Fruit fly (Drosophila melanogaster) whole organism, embryonic: ENCODE results near the gene spd-2.
A peak's percentile ranks its signal among the peaks of the same experiment; 100 is the strongest.

ENCODE experiments used
- BEAF-32 ChIP-seq: fragments of 200-800 bp; sonication (Bioruptor generic); optimal IDR thresholded peaks from 3 replicates; lab custom pipeline; 2017; ENCODE audit warnings: missing biosample characterization, missing genetic modification characterization, mild to moderate bottlenecking, moderate library complexity, missing genetic modification reagents
- CG10543 ChIP-seq: fragments of 200-800 bp; sonication (Bioruptor generic); optimal IDR thresholded peaks from 3 replicates; lab custom pipeline; 2017; ENCODE audit warnings: missing biosample characterization, mild to moderate bottlenecking, missing genetic modification characterization, moderate library complexity
- CG10959 ChIP-seq: fragments of 200-800 bp; sonication (Bioruptor generic); IDR thresholded peaks from 2 replicates; pipeline ENCODE4 v1.3.6; 2022; ENCODE audit warnings: missing biosample characterization, missing genetic modification characterization
- CG11456 ChIP-seq: fragments of 200-800 bp; sonication (Bioruptor generic); IDR thresholded peaks from 3 replicates; pipeline ENCODE4 v1.3.6; 2022; ENCODE audit warnings: missing biosample characterization, missing genetic modification characterization
- CG11560 ChIP-seq: fragments of 200-800 bp; sonication (Bioruptor generic); IDR thresholded peaks from 3 replicates; pipeline ENCODE4 v1.3.6; 2022; ENCODE audit warnings: missing biosample characterization, missing genetic modification characterization
- CG12769 ChIP-seq: fragments of 200-800 bp; sonication (Bioruptor generic); optimal IDR thresholded peaks from 2 replicates; lab custom pipeline; 2019; ENCODE audit warnings: missing biosample characterization, mild to moderate bottlenecking, missing genetic modification characterization, moderate library complexity
- CG14667 ChIP-seq: fragments of 200-800 bp; sonication (Bioruptor generic); IDR thresholded peaks from 2 replicates; pipeline ENCODE4 v1.3.6; 2022; ENCODE audit warnings: missing biosample characterization, missing genetic modification characterization
- CG15011 ChIP-seq: fragments of 200-800 bp; sonication (Bioruptor generic); optimal IDR thresholded peaks from 3 replicates; lab custom pipeline; 2018; ENCODE audit warnings: missing biosample characterization, mild to moderate bottlenecking, missing genetic modification characterization
- CG16813 ChIP-seq: fragments of 200-800 bp; sonication (Bioruptor generic); IDR thresholded peaks from 3 replicates; pipeline ENCODE4 v1.3.6; 2022; ENCODE audit warnings: missing biosample characterization, missing genetic modification characterization; ENCODE audit not compliant: partially characterized antibody
- CG16815 ChIP-seq: fragments of 200-800 bp; sonication (Bioruptor generic); optimal IDR thresholded peaks from 3 replicates; lab custom pipeline; 2017; ENCODE audit warnings: missing biosample characterization, mild to moderate bottlenecking, missing genetic modification characterization
- CG17385 ChIP-seq: fragments of 200-800 bp; sonication (Bioruptor generic); optimal IDR thresholded peaks from 3 replicates; lab custom pipeline; 2018; ENCODE audit warnings: missing biosample characterization, mild to moderate bottlenecking, missing genetic modification characterization
- CG17802 ChIP-seq: fragments of 200-800 bp; sonication (Bioruptor generic); optimal IDR thresholded peaks from 2 replicates; lab custom pipeline; 2018; ENCODE audit warnings: missing biosample characterization, mild to moderate bottlenecking, missing genetic modification characterization, moderate library complexity
- CG17829 ChIP-seq: fragments of 200-800 bp; optimal IDR thresholded peaks from 2 replicates; lab custom pipeline; 2019; ENCODE audit warnings: missing biosample characterization, mild to moderate bottlenecking, missing genetic modification characterization, moderate library complexity
- CG3838 ChIP-seq: fragments of 200-800 bp; sonication (Bioruptor generic); optimal IDR thresholded peaks from 3 replicates; lab custom pipeline; 2016; ENCODE audit warnings: missing biosample characterization, missing genetic modification characterization
- CG6683 ChIP-seq: fragments of 200-800 bp; sonication (Bioruptor generic); optimal IDR thresholded peaks from 2 replicates; lab custom pipeline; 2017; ENCODE audit warnings: missing biosample characterization, mild to moderate bottlenecking, missing genetic modification characterization, missing genetic modification reagents
- CG6854 ChIP-seq: fragments of 200-800 bp; sonication (Bioruptor generic); optimal IDR thresholded peaks from 3 replicates; lab custom pipeline; 2017; ENCODE audit warnings: missing biosample characterization, mild to moderate bottlenecking, missing genetic modification characterization
- CG7839 ChIP-seq: fragments of 200-800 bp; sonication (Bioruptor generic); optimal IDR thresholded peaks from 3 replicates; lab custom pipeline; 2018; ENCODE audit warnings: missing biosample characterization, mild to moderate bottlenecking, missing genetic modification characterization, moderate library complexity
- CG8290 ChIP-seq, 3 experiments: fragments of 200-800 bp; sonication (Bioruptor generic); optimal IDR thresholded peaks; 2 replicates each; lab custom pipeline; 2016 to 2019; ENCODE audit warnings: missing biosample characterization in 3 of 3, missing genetic modification characterization in 3 of 3, mild to moderate bottlenecking in 2 of 3, moderate library complexity in 1 of 3
- CG8388 ChIP-seq: fragments of 200-800 bp; sonication (Bioruptor generic); optimal IDR thresholded peaks from 2 replicates; lab custom pipeline; 2019; ENCODE audit warnings: missing biosample characterization, mild to moderate bottlenecking, missing genetic modification characterization, moderate library complexity
- CG9215 ChIP-seq: fragments of 200-800 bp; sonication (Bioruptor generic); IDR thresholded peaks from 2 replicates; pipeline ENCODE4 v1.3.6; 2022; ENCODE audit warnings: missing biosample characterization, missing genetic modification characterization
- CG9609 ChIP-seq: fragments of 200-800 bp; sonication (Bioruptor generic); optimal IDR thresholded peaks from 3 replicates; lab custom pipeline; 2016; ENCODE audit warnings: missing biosample characterization, missing genetic modification characterization
- D ChIP-seq, 2 experiments: fragments of 200-800 bp in 1 of 2; fragments of >200 bp in 1 of 2; sonication (Bioruptor generic) in 1 of 2; optimal IDR thresholded peaks; 2 replicates in 1 of 2; 3 replicates in 1 of 2; lab custom pipeline; 2017; ENCODE audit warnings: mild to moderate bottlenecking in 1 of 2, missing biosample characterization in 1 of 2, missing genetic modification characterization in 1 of 2, missing genetic modification reagents in 1 of 2
- Dbx ChIP-seq: fragments of 200-800 bp; sonication (Bioruptor generic); IDR thresholded peaks from 3 replicates; pipeline ENCODE4 v1.3.6; 2022; ENCODE audit warnings: missing biosample characterization, missing genetic modification characterization
- Doc3 ChIP-seq: fragments of 200-800 bp; sonication (Bioruptor generic); IDR thresholded peaks from 3 replicates; pipeline ENCODE4 v1.3.6; 2022; ENCODE audit warnings: missing biosample characterization, missing genetic modification characterization; ENCODE audit not compliant: partially characterized antibody
- Dref ChIP-seq: fragments of 200-800 bp; sonication (Bioruptor generic); IDR thresholded peaks from 2 replicates; pipeline ENCODE4 v1.3.6; 2022; ENCODE audit warnings: missing biosample characterization, missing genetic modification characterization
- Ets97D ChIP-seq: fragments of 200-800 bp; sonication (Bioruptor generic); optimal IDR thresholded peaks from 3 replicates; lab custom pipeline; 2016; ENCODE audit warnings: missing biosample characterization, missing genetic modification characterization
- Poxn ChIP-seq: fragments of 200-800 bp; sonication (Bioruptor generic); IDR thresholded peaks from 2 replicates; pipeline ENCODE4 v1.3.6; 2022; ENCODE audit warnings: missing biosample characterization, missing genetic modification characterization
- Sry-δ ChIP-seq: fragments of 200-800 bp; sonication (Bioruptor generic); optimal IDR thresholded peaks from 2 replicates; lab custom pipeline; 2016; ENCODE audit warnings: missing biosample characterization, missing genetic modification characterization
- Ssrp ChIP-seq: fragments of 200-800 bp; sonication (Bioruptor generic); optimal IDR thresholded peaks from 2 replicates; lab custom pipeline; 2018; ENCODE audit warnings: missing biosample characterization, mild to moderate bottlenecking, missing genetic modification characterization, moderate library complexity
- Tbp ChIP-seq: fragments of >200 bp; optimal IDR thresholded peaks from 2 replicates; lab custom pipeline; 2018; ENCODE audit warnings: missing biosample characterization, missing genetic modification characterization
- Xrp1 ChIP-seq: fragments of 200-800 bp; sonication (Bioruptor generic); IDR thresholded peaks from 2 replicates; pipeline ENCODE4 v1.3.6; 2022; ENCODE audit warnings: missing biosample characterization, missing genetic modification characterization
- ac ChIP-seq: fragments of 200-800 bp; sonication (Bioruptor generic); optimal IDR thresholded peaks from 3 replicates; lab custom pipeline; 2017; ENCODE audit warnings: missing biosample characterization, mild to moderate bottlenecking, missing genetic modification characterization
- bab2 ChIP-seq: fragments of 200-800 bp; sonication (Bioruptor generic); optimal IDR thresholded peaks from 2 replicates; lab custom pipeline; 2016; ENCODE audit warnings: missing biosample characterization, missing genetic modification characterization
- btn ChIP-seq: fragments of 200-800 bp; sonication (Bioruptor generic); optimal IDR thresholded peaks from 2 replicates; lab custom pipeline; 2016; ENCODE audit warnings: missing biosample characterization, missing genetic modification characterization
- cad ChIP-seq: fragments of >200 bp; optimal IDR thresholded peaks from 2 replicates; lab custom pipeline; 2017; ENCODE audit warnings: missing biosample characterization, missing genetic modification characterization
- danr ChIP-seq: fragments of 200-800 bp; sonication (Bioruptor generic); IDR thresholded peaks from 2 replicates; pipeline ENCODE4 v1.3.6; 2022; ENCODE audit warnings: missing biosample characterization, missing genetic modification characterization
- dati ChIP-seq: fragments of 200-800 bp; sonication (Bioruptor generic); IDR thresholded peaks from 2 replicates; pipeline ENCODE4 v1.3.6; 2022; ENCODE audit warnings: missing biosample characterization, missing genetic modification characterization
- dmrt99B ChIP-seq: fragments of 200-800 bp; sonication (Bioruptor generic); optimal IDR thresholded peaks from 2 replicates; lab custom pipeline; 2018; ENCODE audit warnings: missing biosample characterization, mild to moderate bottlenecking, missing genetic modification characterization, moderate library complexity
- exex ChIP-seq: fragments of 200-800 bp; sonication (Bioruptor generic); optimal IDR thresholded peaks from 4 replicates; lab custom pipeline; 2018; ENCODE audit warnings: missing biosample characterization, mild to moderate bottlenecking, missing genetic modification characterization, moderate library complexity
- fd3F ChIP-seq: fragments of 200-800 bp; sonication (Bioruptor generic); optimal IDR thresholded peaks from 2 replicates; lab custom pipeline; 2018; ENCODE audit warnings: missing biosample characterization, mild to moderate bottlenecking, missing genetic modification characterization, moderate library complexity
- fru ChIP-seq: fragments of >200 bp; optimal IDR thresholded peaks from 2 replicates; lab custom pipeline; 2017
- gro ChIP-seq: fragments of 200-800 bp; sonication (Bioruptor generic); optimal IDR thresholded peaks from 2 replicates; lab custom pipeline; 2016; ENCODE audit warnings: missing biosample characterization, missing genetic modification characterization
- lola ChIP-seq, 3 experiments: fragments of >200 bp in 2 of 3; fragments of 200-800 bp in 1 of 3; sonication (Bioruptor generic) in 1 of 3; optimal IDR thresholded peaks; 2 replicates each; lab custom pipeline; 2017 to 2019; ENCODE audit warnings: missing biosample characterization in 3 of 3, missing genetic modification characterization in 3 of 3, mild to moderate bottlenecking in 1 of 3, moderate library complexity in 1 of 3
- pan ChIP-seq, 4 experiments: fragments of >200 bp in 3 of 4; fragments of 200-800 bp in 1 of 4; sonication (Bioruptor generic) in 1 of 4; optimal IDR thresholded peaks in 3 of 4; IDR thresholded peaks in 1 of 4; 2 replicates each; pipeline versions ENCODE4 v1.3.6 to Lab custom; 2017 to 2022; ENCODE audit warnings: missing biosample characterization in 2 of 4, missing genetic modification characterization in 2 of 4, mixed read lengths in 1 of 4
- peb ChIP-seq: fragments of 200-800 bp; sonication (Bioruptor generic); IDR thresholded peaks from 2 replicates; pipeline ENCODE4 v1.3.6; 2022; ENCODE audit warnings: missing biosample characterization, missing genetic modification characterization
- pfk ChIP-seq: fragments of 200-800 bp; sonication (Bioruptor generic); optimal IDR thresholded peaks from 2 replicates; lab custom pipeline; 2018; ENCODE audit warnings: missing biosample characterization, mild to moderate bottlenecking, missing genetic modification characterization, moderate library complexity
- psq ChIP-seq: fragments of 200-800 bp; sonication (Bioruptor generic); optimal IDR thresholded peaks from 2 replicates; lab custom pipeline; 2017; ENCODE audit warnings: missing biosample characterization, missing genetic modification characterization
- tin ChIP-seq: fragments of 200-800 bp; sonication (Bioruptor generic); optimal IDR thresholded peaks from 3 replicates; lab custom pipeline; 2016; ENCODE audit warnings: missing biosample characterization, missing genetic modification characterization
- trh ChIP-seq: fragments of 200-800 bp; sonication (Bioruptor generic); optimal IDR thresholded peaks from 2 replicates; lab custom pipeline; 2016; ENCODE audit warnings: missing biosample characterization, missing genetic modification characterization
- zfh1 ChIP-seq: fragments of 200-800 bp; sonication (Bioruptor generic); IDR thresholded peaks from 3 replicates; pipeline ENCODE4 v1.3.6; 2022; ENCODE audit warnings: missing biosample characterization, missing genetic modification characterization

The spd-2 gene

DNA sequence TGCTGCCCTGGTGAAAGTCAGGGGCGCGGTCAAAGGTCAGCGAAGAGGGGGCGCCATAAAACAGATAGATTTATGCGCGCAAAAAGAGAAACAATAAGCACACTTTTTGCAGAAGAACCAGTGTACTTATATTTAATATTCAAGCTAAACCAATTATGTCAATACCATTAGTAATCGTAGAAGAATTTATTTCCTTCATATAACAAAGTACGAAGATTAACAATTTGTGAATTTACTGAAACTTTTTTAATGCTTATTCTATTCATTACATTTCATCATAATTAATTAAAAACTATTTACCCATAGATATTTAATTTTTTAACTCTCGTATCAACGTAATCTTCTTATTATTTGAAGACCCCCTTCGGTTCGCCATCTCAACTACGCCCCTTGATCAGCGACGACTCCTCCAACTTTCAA, 47.3 kb upstream of the spd-2 start (continued):
- TF ChIP-seq ac (GFP tag; lab: Kevin White, UChicago) = no peak
- TF ChIP-seq Ets97D = no peak
- no peak for TF ChIP-seq CG6683 (GFP tag; lab: Kevin White, UChicago)
- no peak for TF ChIP-seq CG10959 (GFP tag; lab: Robert Waterston, UW)
- TF ChIP-seq exex = no peak
- no peak for TF ChIP-seq Dbx (GFP tag; lab: Robert Waterston, UW)
- TF ChIP-seq CG6854 (GFP tag; lab: Kevin White, UChicago) = no peak
- peak; percentile 54 for TF ChIP-seq CG16815 (GFP tag; lab: Kevin White, UChicago)
- TF ChIP-seq psq (GFP tag; lab: Kevin White, UChicago) = no peak
- no peak for TF ChIP-seq CG9609 (GFP tag; lab: Kevin White, UChicago)
- no peak for TF ChIP-seq Poxn (GFP tag; lab: Robert Waterston, UW)
- no peak for TF ChIP-seq Doc3
- TF ChIP-seq Ssrp (tag; lab: Kevin White, UChicago) = peak; percentile 82
- peak; percentile 47; the same call in 1 of the 2 replicates for TF ChIP-seq danr (GFP tag; lab: Robert Waterston, UW)
- no peak for TF ChIP-seq CG15011 (GFP tag; lab: Kevin White, UChicago)
- TF ChIP-seq dati (GFP tag; lab: Robert Waterston, UW) = 0 out of 2 replicates have a peak, but pooled peaks have one; percentile 5
- no peak for TF ChIP-seq trh
- no peak for TF ChIP-seq pfk
- TF ChIP-seq zfh1 (GFP tag; lab: Robert Waterston, UW) = peak; percentile 63; the same call in 1 of the 3 replicates
- TF ChIP-seq lola (GFP tag; optimal IDR thresholded peaks at IDR 0.05; lab: Kevin White, UChicago) = peak in 1 of 3 experiments; percentile 85
- no peak for TF ChIP-seq CG10543 (GFP tag; lab: Kevin White, UChicago)
- TF ChIP-seq pan (optimal IDR thresholded peaks at IDR 0.05; lab: Kevin White, UChicago) = no peak
- TF ChIP-seq pan (GFP tag; optimal IDR thresholded peaks at IDR 0.05 in 1 of 2, IDR thresholded peaks at IDR 0.05 in 1 of 2) = no peak
- TF ChIP-seq CG12769 (tag; lab: Kevin White, UChicago) = no peak
- TF ChIP-seq fru (lab: Kevin White, UChicago) = no peak
- no peak for TF ChIP-seq CG3838 (GFP tag; lab: Kevin White, UChicago)
- TF ChIP-seq Sry-δ = no peak
- TF ChIP-seq CG7839 (tag; lab: Kevin White, UChicago) = peak; percentile 67
- TF ChIP-seq CG8388 (GFP tag; lab: Kevin White, UChicago) = peak; percentile 78
- TF ChIP-seq CG9215 (GFP tag; lab: Robert Waterston, UW) = no peak
- TF ChIP-seq CG17385 = peak; percentile 48
- peak; percentile 74 for TF ChIP-seq tin (GFP tag; lab: Kevin White, UChicago)
- 0 out of 2 replicates have a peak, but pooled peaks have one; percentile 39 for TF ChIP-seq peb (GFP tag; lab: Robert Waterston, UW)
- TF ChIP-seq CG14667 (GFP tag; lab: Robert Waterston, UW) = 0 out of 2 replicates have a peak, but pooled peaks have one; percentile 40
- no peak for TF ChIP-seq CG16813
- TF ChIP-seq fd3F (GFP tag; lab: Kevin White, UChicago) = no peak
- no peak for TF ChIP-seq CG11560 (tag; lab: Robert Waterston, UW)
- TF ChIP-seq BEAF-32 (GFP tag; lab: Kevin White, UChicago) = no peak
- no peak for TF ChIP-seq gro (GFP tag; lab: Kevin White, UChicago)
- no peak for TF ChIP-seq Tbp
- no peak for TF ChIP-seq CG17802
- TF ChIP-seq CG11456 (GFP tag; lab: Robert Waterston, UW) = no peak
- no peak for TF ChIP-seq bab2 (GFP tag; lab: Kevin White, UChicago)
- TF ChIP-seq btn (GFP tag; lab: Kevin White, UChicago) = no peak
- peak; percentile 4 for TF ChIP-seq CG8290 (GFP tag; optimal IDR thresholded peaks at IDR 0.05; lab: Kevin White, UChicago)
- TF ChIP-seq CG8290 (tag; optimal IDR thresholded peaks at IDR 0.05; lab: Kevin White, UChicago) = no peak
- TF ChIP-seq Xrp1 (GFP tag; lab: Robert Waterston, UW) = peak; percentile 39; the same call in 1 of the 2 replicates
- TF ChIP-seq cad (GFP tag; lab: Kevin White, UChicago) = no peak
- peak; percentile 80 for TF ChIP-seq dmrt99B (tag; lab: Kevin White, UChicago)
- TF ChIP-seq CG17829 (tag; lab: Kevin White, UChicago) = peak; percentile 78
- TF ChIP-seq Dref (GFP tag; lab: Robert Waterston, UW) = no peak
- no peak for TF ChIP-seq D (optimal IDR thresholded peaks at IDR 0.05; lab: Kevin White, UChicago)
- TF ChIP-seq D (GFP tag; optimal IDR thresholded peaks at IDR 0.05; lab: Kevin White, UChicago) = peak; percentile 80
